Fruit fly (Drosophila melanogaster) whole organism, embryonic: ENCODE data around the gene CG15047.

ENCODE experiments used
- CG11398 ChIP-seq: fragments of 200-800 bp; sonication (Bioruptor generic); optimal IDR thresholded peaks from 2 replicates; lab custom pipeline; 2016; ENCODE audit warnings: missing biosample characterization, missing genetic modification characterization
- CG17385 ChIP-seq: fragments of 200-800 bp; sonication (Bioruptor generic); optimal IDR thresholded peaks from 3 replicates; lab custom pipeline; 2018; ENCODE audit warnings: missing biosample characterization, mild to moderate bottlenecking, missing genetic modification characterization
- CG2129 ChIP-seq: fragments of 200-800 bp; sonication (Bioruptor generic); IDR thresholded peaks from 2 replicates; pipeline ENCODE4 v1.3.6; 2022; ENCODE audit warnings: missing biosample characterization, missing genetic modification characterization; ENCODE audit not compliant: partially characterized antibody
- CG4854 ChIP-seq: fragments of 200-800 bp; sonication (Bioruptor generic); optimal IDR thresholded peaks from 2 replicates; lab custom pipeline; 2016; ENCODE audit warnings: missing biosample characterization, missing genetic modification characterization, inconsistent platforms
- CG6272 ChIP-seq: fragments of 200-800 bp; sonication (Bioruptor generic); IDR thresholded peaks from 2 replicates; pipeline ENCODE4 v1.3.6; 2022; ENCODE audit warnings: missing biosample characterization, missing genetic modification characterization
- CG8478 ChIP-seq: fragments of >200 bp; optimal IDR thresholded peaks from 2 replicates; lab custom pipeline; 2018
- Dfd ChIP-seq, 2 experiments: fragments of >200 bp; optimal IDR thresholded peaks; 2 replicates each; lab custom pipeline; 2017; ENCODE audit warnings: missing biosample characterization in 2 of 2, missing genetic modification characterization in 2 of 2
- cas ChIP-seq: fragments of 200-800 bp; sonication (Bioruptor generic); IDR thresholded peaks from 2 replicates; pipeline ENCODE4 v1.3.6; 2022; ENCODE audit warnings: missing biosample characterization, missing genetic modification characterization
- esg ChIP-seq: fragments of 200-800 bp; sonication (Bioruptor generic); conservative IDR thresholded peaks from 2 replicates; pipeline ENCODE4 v1.3.6; 2022; ENCODE audit warnings: missing biosample characterization, missing genetic modification characterization
- odd ChIP-seq: fragments of 200-800 bp; sonication (Bioruptor generic); optimal IDR thresholded peaks from 2 replicates; lab custom pipeline; 2017; ENCODE audit warnings: missing biosample characterization, mild to moderate bottlenecking, missing genetic modification characterization
- usp ChIP-seq: fragments of >200 bp; optimal IDR thresholded peaks from 2 replicates; lab custom pipeline; 2017; ENCODE audit warnings: missing biosample characterization, missing genetic modification characterization

- TF ChIP-seq odd (GFP tag; lab: Kevin White, UChicago) (no peak), usp (GFP tag; lab: Kevin White, UChicago) (no peak), CG11398 (GFP tag; lab: Kevin White, UChicago) (no peak), cas (GFP tag; lab: Robert Waterston, UW) (no peak), CG17385 (no peak), CG8478 (lab: Kevin White, UChicago) (peak; percentile 43), esg (no peak), CG4854 (no peak), Dfd (GFP tag; optimal IDR thresholded peaks at IDR 0.05; lab: Kevin White, UChicago) (no peak), CG2129 (GFP tag; lab: Robert Waterston, UW) (peak; percentile 82), CG6272 (GFP tag; lab: Robert Waterston, UW) (no peak)
Observed at dm6 chrX:18512271-18512679, 16.2 kb upstream of the CG15047 start, which contains the start of gene Ggt-1.
